Worm (Caenorhabditis elegans) whole organism, mixed stage, embryonic: ENCODE measurements around the gene W03G11.4.

Source experiments
- blmp-1 ChIP-seq: fragments of 150-350 bp; optimal IDR thresholded peaks from 2 replicates; lab custom pipeline; 2014; ENCODE audit warnings: missing biosample characterization, missing genetic modification characterization
- lin-13 ChIP-seq: fragments of 150-350 bp; optimal IDR thresholded peaks from 2 replicates; lab custom pipeline; 2014; ENCODE audit warnings: missing biosample characterization, missing genetic modification characterization
- lin-32 ChIP-seq: fragments of 200-800 bp; sonication (Bioruptor generic); optimal IDR thresholded peaks from 2 replicates; lab custom pipeline; 2018; ENCODE audit warnings: mild to moderate bottlenecking, missing genetic modification characterization, missing compliant biosample characterization
- lsy-2 ChIP-seq: fragments of 150-350 bp; optimal IDR thresholded peaks from 2 replicates; lab custom pipeline; 2014; ENCODE audit warnings: missing biosample characterization, missing genetic modification characterization
- mab-5 ChIP-seq: fragments of 150-350 bp; optimal IDR thresholded peaks from 2 replicates; lab custom pipeline; 2014; ENCODE audit warnings: missing biosample characterization, missing genetic modification characterization
- mep-1 ChIP-seq: fragments of 150-350 bp; optimal IDR thresholded peaks from 2 replicates; lab custom pipeline; 2017; ENCODE audit warnings: missing biosample characterization, missing genetic modification reagents, missing genetic modification characterization, inconsistent platforms
- nhr-12 ChIP-seq: fragments of 150-350 bp; optimal IDR thresholded peaks from 2 replicates; lab custom pipeline; 2014; ENCODE audit warnings: missing biosample characterization, missing genetic modification characterization
- nhr-237 ChIP-seq: fragments of 150-350 bp; optimal IDR thresholded peaks from 2 replicates; lab custom pipeline; 2014; ENCODE audit warnings: missing biosample characterization, missing genetic modification characterization
- nhr-76 ChIP-seq: sonication (generic microtip); optimal IDR thresholded peaks from 2 replicates; lab custom pipeline; 2017; ENCODE audit warnings: missing biosample characterization, missing genetic modification characterization
- pha-4 ChIP-seq: fragments of 150-350 bp; optimal IDR thresholded peaks from 2 replicates; lab custom pipeline; 2018; ENCODE audit warnings: missing biosample characterization, missing genetic modification reagents, missing genetic modification characterization
- snpc-4 ChIP-seq: fragments of 150-350 bp; optimal IDR thresholded peaks from 2 replicates; lab custom pipeline; 2014; ENCODE audit warnings: missing biosample characterization, missing genetic modification characterization
- unc-39 ChIP-seq: fragments of 150-350 bp; optimal IDR thresholded peaks from 2 replicates; lab custom pipeline; 2014; ENCODE audit warnings: missing biosample characterization, missing genetic modification characterization
- unc-62 ChIP-seq: fragments of 150-350 bp; optimal IDR thresholded peaks from 2 replicates; lab custom pipeline; 2014; ENCODE audit warnings: missing biosample characterization, missing genetic modification reagents, missing genetic modification characterization

- TF ChIP-seq unc-62 (GFP tag; lab: Kevin White, UChicago), result no peak
- no peak for TF ChIP-seq pha-4 (tag; lab: Kevin White, UChicago)
- TF ChIP-seq blmp-1 (tag; lab: Kevin White, UChicago), result no peak
- no peak for TF ChIP-seq mab-5 (tag; lab: Kevin White, UChicago)
- TF ChIP-seq lin-13 (tag; lab: Kevin White, UChicago), result no peak
- TF ChIP-seq lin-32 (GFP tag; lab: Kevin White, UChicago), result no peak
- TF ChIP-seq nhr-76 (tag; lab: Kevin White, UChicago), result no peak
- no peak for TF ChIP-seq snpc-4 (tag; lab: Kevin White, UChicago)
- TF ChIP-seq mep-1 (tag; lab: Kevin White, UChicago), result no peak
- no peak for TF ChIP-seq nhr-12 (tag; lab: Kevin White, UChicago)
- no peak for TF ChIP-seq nhr-237
- no peak for TF ChIP-seq unc-39
- no peak for TF ChIP-seq lsy-2
Observed at ce11 chrX:12068250-12068649, 24.7 kb downstream of the W03G11.4 start, which contains the start of gene lgc-24.
